Fruit fly (Drosophila melanogaster) whole organism, embryonic: ENCODE data around the gene P5CDh1.

Experiments used
- Atf6 ChIP-seq: fragments of 200-800 bp; sonication (Bioruptor generic); IDR thresholded peaks from 2 replicates; pipeline ENCODE4 v1.3.6; 2022; ENCODE audit warnings: missing biosample characterization, missing genetic modification characterization
- B-H1 ChIP-seq: fragments of 200-800 bp; sonication (Bioruptor generic); IDR thresholded peaks from 3 replicates; pipeline ENCODE4 v1.3.6; 2022; ENCODE audit warnings: missing biosample characterization, missing genetic modification characterization
- BEAF-32 ChIP-seq: fragments of 200-800 bp; sonication (Bioruptor generic); optimal IDR thresholded peaks from 3 replicates; lab custom pipeline; 2017; ENCODE audit warnings: missing biosample characterization, missing genetic modification characterization, mild to moderate bottlenecking, moderate library complexity, missing genetic modification reagents
- CG1024 ChIP-seq: fragments of 200-800 bp; sonication (Bioruptor generic); IDR thresholded peaks from 2 replicates; pipeline ENCODE4 v1.3.6; 2022; ENCODE audit warnings: missing biosample characterization, missing genetic modification characterization
- CG10654 ChIP-seq: fragments of 200-800 bp; sonication (Bioruptor generic); optimal IDR thresholded peaks from 2 replicates; lab custom pipeline; 2016; ENCODE audit warnings: missing biosample characterization, missing genetic modification characterization
- CG11085 ChIP-seq: fragments of 200-800 bp; sonication (Bioruptor generic); IDR thresholded peaks from 2 replicates; pipeline ENCODE4 v1.3.6; 2022; ENCODE audit warnings: missing biosample characterization, missing genetic modification characterization
- CG12236 ChIP-seq: fragments of 200-800 bp; sonication (Bioruptor generic); optimal IDR thresholded peaks from 2 replicates; lab custom pipeline; 2016; ENCODE audit warnings: missing biosample characterization, missing genetic modification characterization
- CG13775 ChIP-seq: fragments of 200-800 bp; sonication (Bioruptor generic); optimal IDR thresholded peaks from 3 replicates; lab custom pipeline; 2017; ENCODE audit warnings: missing biosample characterization, mild to moderate bottlenecking, missing genetic modification characterization
- CG13894 ChIP-seq: fragments of 200-800 bp; sonication (Bioruptor generic); optimal IDR thresholded peaks from 3 replicates; lab custom pipeline; 2018; ENCODE audit warnings: missing biosample characterization, mild to moderate bottlenecking, missing genetic modification characterization, moderate library complexity
- CG17912 ChIP-seq: fragments of 200-800 bp; sonication (Bioruptor generic); optimal IDR thresholded peaks from 2 replicates; lab custom pipeline; 2018; ENCODE audit warnings: missing biosample characterization, mild to moderate bottlenecking, missing genetic modification characterization
- CG18011 ChIP-seq: fragments of 200-800 bp; sonication (Bioruptor generic); optimal IDR thresholded peaks from 2 replicates; lab custom pipeline; 2017; ENCODE audit warnings: missing biosample characterization, missing genetic modification characterization, mild to moderate bottlenecking, moderate library complexity, missing genotype
- CG30020 ChIP-seq: fragments of 200-800 bp; optimal IDR thresholded peaks from 2 replicates; lab custom pipeline; 2019; ENCODE audit warnings: missing biosample characterization, mild to moderate bottlenecking, missing genetic modification characterization, moderate library complexity
- CG32532 ChIP-seq: fragments of 200-800 bp; sonication (Bioruptor generic); IDR thresholded peaks from 2 replicates; pipeline ENCODE4 v1.3.6; 2022; ENCODE audit warnings: missing biosample characterization, missing genetic modification characterization
- CG3281 ChIP-seq: fragments of 200-800 bp; sonication (Bioruptor generic); optimal IDR thresholded peaks from 3 replicates; lab custom pipeline; 2017; ENCODE audit warnings: missing biosample characterization, mild to moderate bottlenecking, missing genetic modification characterization
- CG33213 ChIP-seq: fragments of 200-800 bp; sonication (Bioruptor generic); optimal IDR thresholded peaks from 3 replicates; lab custom pipeline; 2016; ENCODE audit warnings: missing biosample characterization, missing genetic modification characterization
- CG3838 ChIP-seq: fragments of 200-800 bp; sonication (Bioruptor generic); optimal IDR thresholded peaks from 3 replicates; lab custom pipeline; 2016; ENCODE audit warnings: missing biosample characterization, missing genetic modification characterization
- CG3995 ChIP-seq: fragments of 200-800 bp; sonication (Bioruptor generic); optimal IDR thresholded peaks from 3 replicates; lab custom pipeline; 2016; ENCODE audit warnings: missing biosample characterization, missing genetic modification characterization
- CG42726 ChIP-seq: fragments of 200-800 bp; sonication (Bioruptor generic); IDR thresholded peaks from 2 replicates; pipeline ENCODE4 v1.3.6; 2022; ENCODE audit warnings: missing biosample characterization, missing genetic modification characterization; ENCODE audit not compliant: partially characterized antibody
- CG4360 ChIP-seq: fragments of 200-800 bp; sonication (Bioruptor generic); IDR thresholded peaks from 2 replicates; pipeline ENCODE4 v1.3.6; 2022; ENCODE audit warnings: missing biosample characterization, missing genetic modification characterization
- CG4854 ChIP-seq: fragments of 200-800 bp; sonication (Bioruptor generic); optimal IDR thresholded peaks from 2 replicates; lab custom pipeline; 2016; ENCODE audit warnings: missing biosample characterization, missing genetic modification characterization, inconsistent platforms
- CG6765 ChIP-seq: fragments of 200-800 bp; sonication (Bioruptor generic); optimal IDR thresholded peaks from 3 replicates; lab custom pipeline; 2017; ENCODE audit warnings: missing biosample characterization, mild to moderate bottlenecking, missing genetic modification characterization
- CG6813 ChIP-seq: fragments of 200-800 bp; sonication (Bioruptor generic); optimal IDR thresholded peaks from 2 replicates; lab custom pipeline; 2017; ENCODE audit warnings: missing biosample characterization, missing genetic modification characterization, mild to moderate bottlenecking, moderate library complexity, missing genetic modification reagents
- CG7372 ChIP-seq: fragments of 200-800 bp; sonication (Bioruptor generic); IDR thresholded peaks from 2 replicates; pipeline ENCODE4 v1.3.6; 2022; ENCODE audit warnings: missing biosample characterization, missing genetic modification characterization
- CG8944 ChIP-seq: fragments of 200-800 bp; sonication (Bioruptor generic); optimal IDR thresholded peaks from 3 replicates; lab custom pipeline; 2016; ENCODE audit warnings: missing biosample characterization, missing genetic modification characterization
- Dad ChIP-seq: fragments of 200-800 bp; sonication (Bioruptor generic); optimal IDR thresholded peaks from 3 replicates; lab custom pipeline; 2016; ENCODE audit warnings: missing biosample characterization, missing genetic modification characterization
- Fer3 ChIP-seq: fragments of 200-800 bp; sonication (Bioruptor generic); optimal IDR thresholded peaks from 2 replicates; lab custom pipeline; 2018; ENCODE audit warnings: missing biosample characterization, mild to moderate bottlenecking, missing genetic modification characterization, moderate library complexity
- H15 ChIP-seq: fragments of 200-800 bp; sonication (Bioruptor generic); IDR thresholded peaks from 3 replicates; pipeline ENCODE4 v1.3.6; 2022; ENCODE audit warnings: missing biosample characterization, missing genetic modification characterization
- Hey ChIP-seq: fragments of 200-800 bp; sonication (Bioruptor generic); optimal IDR thresholded peaks from 3 replicates; lab custom pipeline; 2018; ENCODE audit warnings: missing biosample characterization, mild to moderate bottlenecking, missing genetic modification characterization
- Med ChIP-seq: fragments of 200-800 bp; sonication (Bioruptor generic); peaks from one replicate; lab custom pipeline; 2016; ENCODE audit warnings: missing biosample characterization, missing genetic modification characterization, mild to moderate bottlenecking, inconsistent platforms, moderate library complexity
- Poxn ChIP-seq: fragments of 200-800 bp; sonication (Bioruptor generic); IDR thresholded peaks from 2 replicates; pipeline ENCODE4 v1.3.6; 2022; ENCODE audit warnings: missing biosample characterization, missing genetic modification characterization
- Ravus ChIP-seq: fragments of 200-800 bp; sonication (Bioruptor generic); IDR thresholded peaks from 2 replicates; pipeline ENCODE4 v1.3.6; 2022; ENCODE audit warnings: missing biosample characterization, missing genetic modification characterization
- Six4 ChIP-seq: fragments of 200-800 bp; sonication (Bioruptor generic); optimal IDR thresholded peaks from 2 replicates; lab custom pipeline; 2016; ENCODE audit warnings: missing biosample characterization, missing genetic modification characterization
- Spps ChIP-seq: fragments of 200-800 bp; sonication (Bioruptor generic); optimal IDR thresholded peaks from 2 replicates; lab custom pipeline; 2018; ENCODE audit warnings: missing biosample characterization, mild to moderate bottlenecking, missing genetic modification characterization
- Ssrp ChIP-seq: fragments of 200-800 bp; sonication (Bioruptor generic); optimal IDR thresholded peaks from 2 replicates; lab custom pipeline; 2018; ENCODE audit warnings: missing biosample characterization, mild to moderate bottlenecking, missing genetic modification characterization, moderate library complexity
- Tbp ChIP-seq: fragments of >200 bp; optimal IDR thresholded peaks from 2 replicates; lab custom pipeline; 2018; ENCODE audit warnings: missing biosample characterization, missing genetic modification characterization
- ato ChIP-seq: fragments of 200-800 bp; sonication (Bioruptor generic); IDR thresholded peaks from 2 replicates; pipeline ENCODE4 v1.3.6; 2022; ENCODE audit warnings: missing biosample characterization, missing genetic modification characterization; ENCODE audit not compliant: partially characterized antibody
- bcd ChIP-seq: fragments of 200-800 bp; sonication (Bioruptor generic); optimal IDR thresholded peaks from 2 replicates; lab custom pipeline; 2017; ENCODE audit warnings: missing biosample characterization, mild to moderate bottlenecking, missing genetic modification characterization
- btn ChIP-seq: fragments of 200-800 bp; sonication (Bioruptor generic); optimal IDR thresholded peaks from 2 replicates; lab custom pipeline; 2016; ENCODE audit warnings: missing biosample characterization, missing genetic modification characterization
- caup ChIP-seq: fragments of 200-800 bp; sonication (Bioruptor generic); optimal IDR thresholded peaks from 3 replicates; lab custom pipeline; 2017; ENCODE audit warnings: missing biosample characterization, mild to moderate bottlenecking, missing genetic modification characterization, moderate library complexity; ENCODE audit not compliant: severe bottlenecking
- chinmo ChIP-seq: fragments of 200-800 bp; sonication (Bioruptor generic); IDR thresholded peaks from 4 replicates; pipeline ENCODE4 v1.3.6; 2022; ENCODE audit warnings: missing biosample characterization, missing genetic modification characterization; ENCODE audit not compliant: partially characterized antibody
- dan ChIP-seq: fragments of 200-800 bp; sonication (Bioruptor generic); IDR thresholded peaks from 2 replicates; pipeline ENCODE4 v1.3.6; 2022; ENCODE audit warnings: missing biosample characterization, missing genetic modification characterization
- danr ChIP-seq: fragments of 200-800 bp; sonication (Bioruptor generic); IDR thresholded peaks from 2 replicates; pipeline ENCODE4 v1.3.6; 2022; ENCODE audit warnings: missing biosample characterization, missing genetic modification characterization
- fu2 ChIP-seq: fragments of 200-800 bp; sonication (Bioruptor generic); optimal IDR thresholded peaks from 2 replicates; lab custom pipeline; 2016; ENCODE audit warnings: missing biosample characterization, missing genetic modification characterization
- gt ChIP-seq: fragments of 200-800 bp; sonication (Bioruptor generic); IDR thresholded peaks from 2 replicates; pipeline ENCODE4 v1.3.6; 2022; ENCODE audit warnings: missing biosample characterization, missing genetic modification characterization
- jing ChIP-seq: fragments of 200-800 bp; sonication (Bioruptor generic); optimal IDR thresholded peaks from 2 replicates; lab custom pipeline; 2018; ENCODE audit warnings: missing biosample characterization, mild to moderate bottlenecking, missing genetic modification characterization
- kay ChIP-seq: fragments of 200-800 bp; sonication (Bioruptor generic); optimal IDR thresholded peaks from 2 replicates; lab custom pipeline; 2016; ENCODE audit warnings: missing biosample characterization, missing genetic modification characterization
- mld ChIP-seq: fragments of 200-800 bp; sonication (Bioruptor generic); IDR thresholded peaks from 3 replicates; pipeline ENCODE4 v1.3.6; 2022; ENCODE audit warnings: missing biosample characterization, missing genetic modification characterization; ENCODE audit not compliant: partially characterized antibody
- nerfin-1 ChIP-seq: fragments of 200-800 bp; sonication (Bioruptor generic); optimal IDR thresholded peaks from 3 replicates; lab custom pipeline; 2019; ENCODE audit warnings: missing biosample characterization, mild to moderate bottlenecking, missing genetic modification characterization, moderate library complexity
- shn ChIP-seq: fragments of 200-800 bp; sonication (Bioruptor generic); optimal IDR thresholded peaks from 3 replicates; lab custom pipeline; 2016; ENCODE audit warnings: missing biosample characterization, missing genetic modification characterization
- sqz ChIP-seq: fragments of 200-800 bp; sonication (Bioruptor generic); optimal IDR thresholded peaks from 3 replicates; lab custom pipeline; 2018; ENCODE audit warnings: missing biosample characterization, mild to moderate bottlenecking, missing genetic modification characterization
- tx ChIP-seq: fragments of 200-800 bp; sonication (Bioruptor generic); optimal IDR thresholded peaks from 2 replicates; lab custom pipeline; 2016; ENCODE audit warnings: missing biosample characterization, missing genetic modification characterization
- wor ChIP-seq: fragments of 200-800 bp; sonication (Bioruptor generic); IDR thresholded peaks from 2 replicates; pipeline ENCODE4 v1.3.6; 2022; ENCODE audit warnings: missing biosample characterization, missing genetic modification characterization

The P5CDh1 gene

DNA sequence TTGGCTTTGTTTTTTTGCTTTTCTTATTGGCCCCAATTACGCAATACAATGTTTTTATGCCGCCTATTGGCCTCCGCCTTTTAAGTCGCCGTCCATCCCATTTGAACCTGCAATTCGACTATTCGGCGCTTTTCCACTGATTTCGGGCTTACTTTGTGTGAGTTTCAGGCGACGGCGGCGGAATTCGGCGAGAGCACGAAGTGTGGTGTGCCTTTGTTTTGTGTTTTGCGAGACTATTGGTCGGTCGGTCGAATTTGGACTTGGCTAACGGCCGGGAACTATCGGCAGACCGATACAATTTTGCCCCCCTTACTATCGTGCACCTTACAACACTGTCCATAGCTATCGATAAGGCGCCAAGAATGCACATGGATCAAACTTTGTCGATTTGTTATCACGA lies at the start of gene P5CDh1 (continued):
- TF ChIP-seq CG13775 (GFP tag; lab: Kevin White, UChicago) (no peak), btn (GFP tag; lab: Kevin White, UChicago) (no peak), CG6813 (GFP tag; lab: Kevin White, UChicago) (no peak), B-H1 (GFP tag; lab: Robert Waterston, UW) (no peak), Atf6 (no peak), Spps (tag; lab: Kevin White, UChicago) (no peak), gt (GFP tag; lab: Robert Waterston, UW) (no peak), CG13894 (peak; percentile 62), ato (GFP tag; lab: Robert Waterston, UW) (peak; percentile 91), Dad (peak; percentile 30), dan (GFP tag; lab: Robert Waterston, UW) (no peak), shn (GFP tag; lab: Kevin White, UChicago) (peak; percentile 33), CG18011 (GFP tag; lab: Kevin White, UChicago) (no peak), CG4854 (GFP tag; lab: Kevin White, UChicago) (peak; percentile 3), CG6765 (peak; percentile 1), chinmo (GFP tag; lab: Robert Waterston, UW) (peak; percentile 93), mld (GFP tag; lab: Robert Waterston, UW) (peak; percentile 74; the same call in 1 of the 3 replicates), Fer3 (peak; percentile 33), CG3281 (GFP tag; lab: Kevin White, UChicago) (no peak), CG3838 (GFP tag; lab: Kevin White, UChicago) (no peak), Ssrp (no peak), CG10654 (GFP tag; lab: Kevin White, UChicago) (peak; percentile 7), CG33213 (GFP tag; lab: Kevin White, UChicago) (no peak), jing (GFP tag; lab: Kevin White, UChicago) (no peak), CG8944 (GFP tag; lab: Kevin White, UChicago) (no peak), H15 (GFP tag; lab: Robert Waterston, UW) (0 out of 3 replicates have a peak, but pooled peaks have one; percentile 26), fu2 (GFP tag; lab: Kevin White, UChicago) (no peak), CG12236 (GFP tag; lab: Kevin White, UChicago) (no peak), wor (no peak), Poxn (GFP tag; lab: Robert Waterston, UW) (no peak), BEAF-32 (GFP tag; lab: Kevin White, UChicago) (peak; percentile 86), danr (no peak), nerfin-1 (peak; percentile 72), CG32532 (GFP tag; lab: Robert Waterston, UW) (peak; percentile 65), Hey (tag; lab: Kevin White, UChicago) (no peak), kay (GFP tag; lab: Kevin White, UChicago) (no peak), bcd (GFP tag; lab: Kevin White, UChicago) (peak; percentile 1), Tbp (GFP tag; lab: Kevin White, UChicago) (no peak), CG1024 (GFP tag; lab: Robert Waterston, UW) (no peak), Med (peak; percentile 96), CG17912 (GFP tag; lab: Kevin White, UChicago) (no peak), Six4 (GFP tag; lab: Kevin White, UChicago) (no peak), CG3995 (no peak), CG30020 (tag; lab: Kevin White, UChicago) (no peak), CG42726 (GFP tag; lab: Robert Waterston, UW) (peak; percentile 86), CG4360 (GFP tag; lab: Robert Waterston, UW) (no peak), CG7372 (no peak), tx (peak; percentile 31), caup (GFP tag; lab: Kevin White, UChicago) (peak; percentile 50), Ravus (GFP tag; lab: Robert Waterston, UW) (no peak), CG11085 (GFP tag; lab: Robert Waterston, UW) (0 out of 2 replicates have a peak, but pooled peaks have one; percentile 18), sqz (GFP tag; lab: Kevin White, UChicago) (peak; percentile 72)
